Worm (Caenorhabditis elegans): ENCODE data around the gene T04C12.11.
"Not testable (repeated sequence)": the region's sequence is repeated elsewhere in the genome, so short reads cannot be mapped to it uniquely, and the experiment has no call there.

T04C12.11 gene

DNA sequence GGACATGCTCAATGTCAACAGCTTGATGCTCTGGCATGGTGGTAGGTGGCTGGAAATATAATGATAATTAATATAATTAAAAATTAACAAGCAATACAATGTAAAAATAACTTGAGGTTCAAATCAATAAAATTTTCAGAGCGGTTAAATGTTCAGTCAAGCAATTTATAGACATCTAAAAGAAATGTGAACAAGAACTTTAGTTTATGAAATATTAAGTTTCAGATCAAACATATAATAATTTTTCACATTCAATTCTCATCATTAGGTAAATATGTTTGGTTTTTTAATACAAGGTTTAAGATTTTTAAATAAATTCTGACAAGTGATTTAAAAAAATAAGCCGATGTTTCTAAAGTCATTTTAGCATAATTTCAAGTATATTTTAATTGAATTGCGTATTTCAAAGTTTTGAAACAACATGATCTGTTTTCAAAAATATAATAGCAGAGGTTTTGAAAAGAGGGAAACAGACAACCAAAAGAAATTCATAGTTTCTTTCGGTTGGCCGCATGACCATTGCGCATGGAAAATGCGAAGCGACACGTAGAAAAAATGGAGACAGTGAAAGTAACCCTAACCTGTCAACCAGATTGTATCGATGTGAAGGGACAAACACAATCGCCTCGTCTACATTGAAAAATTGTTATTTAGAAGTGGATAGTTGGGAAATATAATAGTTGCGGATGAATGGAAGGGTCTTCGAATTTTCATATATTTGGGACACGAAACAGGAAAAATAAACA is at the start of gene T04C12.11:
Gene T04C12.11, minus strand, starts transcription at position 51 of the 746 bp plus-strand sequence.
- TF ChIP-seq unc-62 (GFP tag; optimal IDR thresholded peaks at IDR 0.05): no peak

DNA sequence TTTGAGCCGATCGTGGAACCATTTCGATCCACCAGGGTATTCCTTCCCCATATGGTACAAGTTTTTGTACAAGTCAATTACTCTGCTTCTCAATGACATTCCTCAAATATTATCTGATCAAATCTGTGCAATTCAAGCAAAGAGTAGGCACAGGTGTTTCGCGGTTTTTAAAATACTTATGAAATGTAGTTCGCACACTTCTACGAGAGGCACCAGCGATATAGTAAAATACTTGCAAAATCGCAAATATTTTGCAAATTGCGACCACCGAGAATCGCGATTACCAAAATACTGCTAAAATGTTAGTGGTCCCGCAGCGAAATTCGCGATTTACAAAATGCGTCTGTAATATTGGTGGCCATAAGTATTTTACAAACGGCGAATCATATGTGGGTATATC is 49.6 kb upstream of the T04C12.11 start, which contains the start of gene Y42A5A.5:
Gene Y42A5A.5, minus strand, starts transcription at position 101 of the 400 bp plus-strand sequence.
- TF ChIP-seq unc-62 (GFP tag; optimal IDR thresholded peaks at IDR 0.05): not testable (repeated sequence)

DNA sequence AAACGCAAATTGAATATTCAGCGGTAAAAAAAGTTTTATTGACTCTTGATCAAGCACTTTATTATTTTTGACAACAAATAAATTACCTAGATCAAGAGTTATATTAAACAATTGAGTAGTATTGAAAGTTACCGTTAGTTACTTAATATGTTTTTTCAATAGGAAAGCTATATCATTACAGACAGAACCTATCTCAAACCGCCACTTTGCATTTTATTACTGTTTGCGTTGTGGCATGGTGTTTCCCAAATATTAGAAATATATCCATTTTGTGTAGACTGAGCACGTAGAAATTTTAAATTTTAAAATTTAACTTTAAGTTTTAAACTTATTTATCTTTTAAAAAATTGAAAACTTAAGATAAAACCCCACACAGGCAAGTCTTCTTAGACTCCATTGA is 44.3 kb upstream of the T04C12.11 start:
- TF ChIP-seq unc-62 (GFP tag; optimal IDR thresholded peaks at IDR 0.05): no peak

DNA sequence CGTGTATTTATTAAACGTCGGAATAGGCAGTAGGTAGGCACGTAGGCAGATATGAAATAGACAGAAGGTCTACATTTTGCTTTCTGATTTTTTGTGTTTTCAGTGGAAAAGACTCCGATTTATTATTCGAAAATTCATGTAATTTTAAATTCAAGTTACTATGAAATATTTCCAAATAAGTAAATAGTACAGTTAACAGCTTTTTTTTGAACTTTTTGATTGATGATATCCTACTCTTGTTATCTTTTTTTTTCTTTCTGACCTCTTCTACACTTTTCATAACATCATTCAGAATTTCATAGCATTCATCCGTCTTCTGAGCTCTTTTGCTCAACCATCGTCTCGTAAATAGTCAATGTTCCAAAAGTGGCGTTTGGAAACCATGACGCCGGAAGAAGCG is 38.5 kb upstream of the T04C12.11 start, which contains the start of gene cdkl-1:
Gene cdkl-1, plus strand, starts transcription at position 301 of the 400 bp plus-strand sequence.
- no peak for TF ChIP-seq unc-62 (GFP tag; optimal IDR thresholded peaks at IDR 0.05)

DNA sequence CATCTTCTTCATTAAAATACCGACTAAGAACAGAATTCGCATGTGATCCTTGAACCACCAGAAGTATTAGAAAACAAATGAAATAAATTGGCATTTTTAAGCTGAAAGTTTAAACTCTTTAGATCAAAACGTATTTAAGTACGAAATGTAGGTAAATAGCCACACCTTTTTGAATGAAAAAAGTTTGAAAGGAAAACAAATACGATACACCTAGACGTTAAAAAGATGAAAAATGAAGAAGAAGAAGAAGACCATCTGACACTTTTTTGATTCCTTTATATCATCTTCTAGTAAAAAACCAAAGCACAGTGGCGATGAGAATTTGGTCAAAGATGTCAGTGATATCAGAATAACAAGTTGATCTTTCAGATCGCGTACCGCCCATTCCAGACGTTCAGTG is 35.8 kb upstream of the T04C12.11 start, which contains the start of gene Y42A5A.3:
Gene Y42A5A.3, minus strand, starts transcription at position 101 of the 400 bp plus-strand sequence.
- no peak for TF ChIP-seq unc-62 (GFP tag; optimal IDR thresholded peaks at IDR 0.05)

DNA sequence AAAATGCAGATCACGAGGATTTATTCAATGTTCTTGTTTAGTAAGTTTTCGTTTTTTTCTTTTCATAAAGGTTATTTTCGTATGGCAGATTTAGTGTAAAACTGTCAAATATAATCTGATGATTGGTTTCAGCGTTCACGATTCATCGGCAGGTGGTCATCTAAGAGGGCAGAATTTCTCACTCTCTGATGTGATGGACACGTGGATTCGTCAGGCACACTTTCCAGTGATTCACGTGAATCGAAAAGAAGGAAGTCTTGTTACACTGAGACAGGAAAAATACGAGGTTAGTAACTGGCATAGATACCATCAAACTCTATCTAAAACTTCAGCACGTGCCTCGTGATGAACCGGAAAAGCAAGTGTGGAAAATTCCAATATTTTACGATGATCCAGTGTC is 34.6 kb upstream of the T04C12.11 start:
- no peak for TF ChIP-seq unc-62 (GFP tag; optimal IDR thresholded peaks at IDR 0.05)

DNA sequence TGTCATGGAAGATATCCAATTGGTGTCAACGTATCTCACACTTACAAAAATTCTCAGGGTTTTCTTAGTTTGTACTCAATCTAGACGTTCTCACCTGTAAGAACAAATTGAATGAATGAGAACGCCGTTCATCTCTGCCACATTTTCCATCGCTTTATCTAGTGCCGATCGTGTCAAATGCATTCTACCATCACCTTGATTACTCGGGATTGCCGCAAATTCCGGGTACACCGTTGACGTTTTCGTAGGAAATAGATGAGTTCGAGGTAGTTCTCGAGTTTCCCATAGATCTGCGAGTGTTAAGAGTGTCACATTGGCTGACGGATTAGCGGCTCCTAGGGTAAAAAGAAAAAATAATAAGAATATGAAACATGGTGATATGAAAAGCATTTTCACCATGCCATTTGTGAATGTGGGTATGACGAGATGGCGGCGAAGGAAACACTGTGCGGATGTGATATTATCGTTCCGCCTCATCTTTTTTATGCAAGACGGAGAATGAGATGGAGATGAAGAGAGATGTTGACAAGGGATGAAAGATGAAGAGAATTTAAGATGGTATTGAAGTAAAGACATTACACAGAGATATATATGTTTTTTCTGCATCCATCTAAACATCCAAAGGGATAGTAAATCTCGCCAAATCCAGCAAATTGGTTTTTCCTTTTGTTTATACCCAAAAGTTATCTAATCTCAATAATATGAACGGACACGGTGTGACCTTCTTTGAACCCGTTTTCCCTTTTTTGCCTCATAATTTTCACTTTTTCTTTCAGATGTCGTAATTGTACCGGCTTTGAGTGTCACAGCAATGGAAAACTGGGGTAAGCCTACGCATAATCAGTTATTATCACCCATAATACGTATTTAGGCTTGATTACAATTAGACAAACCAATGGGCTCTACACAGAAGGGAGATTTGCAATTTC is 33.3 kb upstream of the T04C12.11 start, which contains the start of gene lact-8:
Gene lact-8, minus strand, starts transcription at position 445 of the 929 bp plus-strand sequence.
- no peak for TF ChIP-seq unc-62 (GFP tag; optimal IDR thresholded peaks at IDR 0.05)

DNA sequence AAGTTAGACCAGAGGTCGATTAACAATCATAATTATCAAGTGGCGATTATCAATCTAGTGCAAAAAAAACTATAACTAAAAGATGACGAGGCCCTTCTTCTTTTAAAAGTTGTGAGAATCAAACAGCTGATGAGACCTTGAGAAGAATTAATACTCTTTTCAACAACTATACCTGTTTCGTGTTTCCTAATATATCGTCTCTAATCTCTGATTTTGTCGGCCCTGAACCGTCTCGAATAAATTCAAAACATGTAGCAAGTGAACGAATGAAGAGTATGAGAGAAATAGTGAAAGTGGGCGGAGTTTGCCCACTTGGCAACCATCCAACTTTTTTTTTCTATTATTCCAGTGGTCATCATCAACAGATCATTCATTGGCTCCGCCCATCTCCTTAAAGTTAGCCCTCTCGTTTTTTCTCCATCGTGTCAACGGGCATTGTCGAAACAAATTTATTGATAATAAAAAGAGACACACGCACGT is 27.5 kb upstream of the T04C12.11 start, which contains the start of gene Y42A5A.1:
Gene Y42A5A.1, plus strand, starts transcription at position 430 of the 480 bp plus-strand sequence.
- no peak for TF ChIP-seq unc-62 (GFP tag; optimal IDR thresholded peaks at IDR 0.05)

DNA sequence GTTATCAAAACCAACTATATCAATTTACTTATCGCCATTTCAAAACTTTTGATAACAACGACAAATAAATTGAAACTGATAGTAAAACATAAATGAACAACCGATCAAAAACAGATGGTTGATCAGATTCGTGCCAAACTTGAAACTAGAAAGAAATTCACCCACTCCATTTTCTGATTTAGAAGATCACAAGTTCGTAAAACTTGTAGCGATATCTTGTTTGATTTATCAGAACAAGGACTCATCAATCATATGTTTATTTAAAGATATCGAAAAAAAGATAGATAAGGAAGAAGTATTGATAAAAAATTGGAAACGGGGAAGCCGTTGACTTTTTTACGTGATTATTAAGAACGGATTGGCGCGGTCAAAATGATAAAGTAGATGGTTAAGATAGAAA is 27.0 kb upstream of the T04C12.11 start:
- no peak for TF ChIP-seq unc-62 (GFP tag; optimal IDR thresholded peaks at IDR 0.05)

DNA sequence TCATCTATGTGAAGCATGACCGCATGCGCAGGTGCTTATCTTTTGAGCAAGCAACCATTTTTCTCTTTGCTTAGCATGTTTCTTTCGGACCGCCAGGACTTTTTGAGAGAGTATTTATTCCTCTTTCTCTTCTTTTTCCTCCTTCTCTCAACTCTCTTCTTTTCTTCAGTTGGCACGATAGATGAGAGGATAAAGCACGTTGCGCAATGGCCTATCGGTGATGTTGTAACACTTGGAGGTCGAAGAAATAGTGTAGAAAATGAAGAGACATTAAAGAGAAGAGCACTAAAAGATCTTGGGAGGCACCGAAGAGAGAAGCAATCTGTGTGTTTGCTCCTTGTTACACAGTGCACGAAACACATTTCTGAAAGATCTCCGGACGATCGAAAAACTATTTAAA is 23.6 kb upstream of the T04C12.11 start:
- no peak for TF ChIP-seq unc-62 (GFP tag; optimal IDR thresholded peaks at IDR 0.05)

DNA sequence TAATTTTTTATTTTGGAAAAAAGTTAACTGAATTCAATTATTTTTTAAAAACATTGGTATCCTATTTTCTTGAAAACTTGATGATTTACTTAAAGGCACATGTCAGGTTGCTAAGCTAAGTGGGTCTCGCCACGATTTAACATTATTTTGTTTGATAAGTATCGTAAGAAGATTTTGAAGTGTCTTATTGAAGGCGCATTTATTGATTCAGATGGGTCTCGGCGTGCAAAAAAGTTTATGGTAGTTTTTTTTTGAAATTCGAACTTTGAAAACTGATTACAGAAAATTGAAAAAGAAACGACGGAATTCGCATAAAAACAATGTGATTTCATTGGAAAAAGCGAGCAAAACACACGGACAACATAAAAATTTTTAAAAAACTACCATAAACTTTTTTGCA is 22.9 kb upstream of the T04C12.11 start:
- TF ChIP-seq unc-62 (GFP tag; optimal IDR thresholded peaks at IDR 0.05): no peak

DNA sequence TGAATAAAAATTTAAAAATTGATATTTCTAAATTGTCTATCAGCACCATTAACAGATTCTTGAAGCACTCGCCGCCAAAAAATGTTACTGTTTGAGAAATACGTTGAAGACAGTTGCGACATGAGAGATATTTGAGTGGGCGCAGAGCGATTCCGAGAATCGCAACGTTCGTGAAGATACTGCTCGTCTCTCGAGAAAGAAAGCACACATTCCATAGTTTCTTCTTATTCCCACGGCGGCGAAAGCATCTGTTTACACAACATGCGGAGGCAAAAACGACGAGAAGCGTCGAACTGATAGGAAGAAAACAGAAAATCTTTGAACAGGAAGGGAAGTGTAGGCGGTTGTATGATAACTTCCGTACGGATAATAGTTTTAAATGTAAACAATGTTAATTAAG is 22.4 kb upstream of the T04C12.11 start:
- TF ChIP-seq unc-62 (GFP tag; optimal IDR thresholded peaks at IDR 0.05): no peak

DNA sequence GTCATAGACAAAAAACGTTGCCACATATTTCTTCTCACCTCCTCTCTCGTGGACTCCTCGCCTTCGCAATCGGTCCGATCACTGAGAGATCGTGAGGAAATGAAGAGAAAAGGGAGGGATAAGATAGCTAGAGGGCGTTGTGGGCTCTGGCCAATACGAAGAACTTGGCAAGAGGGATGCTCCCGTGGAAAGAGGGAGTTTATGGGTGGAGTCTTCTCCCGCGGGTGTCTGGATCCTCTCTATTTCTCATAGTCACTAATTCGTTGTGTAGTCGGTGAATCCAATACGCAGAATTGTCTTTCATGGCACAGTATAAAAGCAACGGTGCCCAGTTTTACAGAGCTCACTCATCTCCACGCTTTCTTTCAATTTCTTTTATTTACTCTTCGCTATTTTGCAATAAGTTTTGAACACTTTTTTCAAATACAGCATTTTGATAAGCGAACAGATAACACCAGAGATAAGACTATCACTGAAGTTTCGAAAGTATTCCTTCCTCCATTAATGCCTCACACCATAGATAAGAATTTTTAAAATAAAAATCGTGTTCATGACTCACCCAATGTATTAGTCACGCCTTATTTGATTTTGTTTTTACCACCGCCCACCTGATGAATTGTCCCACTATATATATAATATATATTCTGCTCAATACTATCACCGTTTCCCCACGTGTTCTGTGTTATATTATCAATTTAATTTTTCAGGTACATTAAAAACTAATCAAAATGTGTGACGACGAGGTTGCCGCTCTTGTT is 20.4 kb upstream of the T04C12.11 start, which contains the start of gene act-1:
Gene act-1, plus strand, starts transcription at position 708 of the 758 bp plus-strand sequence.
- no peak for TF ChIP-seq unc-62 (GFP tag; optimal IDR thresholded peaks at IDR 0.05)

DNA sequence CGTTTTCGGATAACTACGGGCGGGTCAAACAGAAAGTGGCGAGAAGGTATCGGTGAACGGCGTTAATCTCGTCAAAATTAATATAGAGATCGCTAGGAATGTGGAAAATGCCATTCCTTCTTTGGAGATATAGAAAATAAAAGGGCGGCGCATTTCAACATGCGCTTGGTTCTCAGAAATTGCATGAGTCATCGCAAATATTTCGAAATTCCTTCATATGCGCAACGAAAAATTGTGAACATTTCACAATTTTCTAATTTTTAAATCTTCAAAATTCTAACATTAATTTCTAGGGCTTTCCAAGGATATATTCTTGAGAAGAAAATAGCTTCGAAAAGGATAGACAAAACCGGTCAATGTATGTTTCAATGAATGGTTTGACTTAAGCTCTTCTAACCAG is 18.8 kb upstream of the T04C12.11 start:
- no peak for TF ChIP-seq unc-62 (GFP tag; optimal IDR thresholded peaks at IDR 0.05)

DNA sequence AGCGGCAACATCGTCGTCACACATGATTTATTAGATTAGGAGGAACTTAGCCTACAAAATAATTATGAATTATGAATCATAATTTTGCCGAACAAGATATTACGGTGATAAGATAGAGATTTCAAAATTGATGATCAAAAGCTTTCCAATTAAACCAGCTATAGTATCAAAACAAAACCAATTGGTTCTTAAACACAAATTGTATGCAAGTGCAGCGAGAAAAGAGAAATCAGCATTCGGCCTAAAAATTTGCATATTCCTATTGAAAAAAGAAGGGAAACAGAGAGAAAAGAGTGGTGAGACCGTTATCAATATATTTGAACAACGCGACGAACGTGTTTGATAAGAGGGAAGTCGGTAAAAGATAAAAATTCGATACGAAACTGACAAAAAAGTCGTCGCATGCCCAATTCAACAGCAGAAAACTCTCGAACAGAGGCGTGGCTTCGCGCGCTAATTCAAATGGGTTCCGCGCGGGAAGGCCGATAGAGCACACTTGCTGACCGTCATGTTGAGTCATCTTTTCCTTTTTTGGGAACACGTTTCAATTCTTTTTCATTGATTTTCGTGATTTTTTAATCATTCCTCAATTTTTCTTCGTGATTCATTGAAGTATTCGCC is 18.1 kb upstream of the T04C12.11 start, which contains the start of gene act-2:
Gene act-2, minus strand, starts transcription at position 51 of the 621 bp plus-strand sequence.
- TF ChIP-seq unc-62 (GFP tag; optimal IDR thresholded peaks at IDR 0.05): no peak
